Worm (Caenorhabditis elegans) whole organism, L4 larva: Measurements from ENCODE around the gene F47F2.1.

ENCODE experiments used
- D1046.2 ChIP-seq: fragments of 200-800 bp; sonication (Bioruptor generic); IDR thresholded peaks from 2 replicates; pipeline ENCODE4 v1.3.6; 2022; ENCODE audit warnings: missing genetic modification characterization, missing compliant biosample characterization
- F10B5.3 ChIP-seq: sonication (generic microtip); optimal IDR thresholded peaks from 2 replicates; lab custom pipeline; 2016; ENCODE audit warnings: mild to moderate bottlenecking, missing genetic modification characterization, missing compliant biosample characterization
- F37D6.2 ChIP-seq: sonication (generic microtip); optimal IDR thresholded peaks from 2 replicates; lab custom pipeline; 2016; ENCODE audit warnings: mild to moderate bottlenecking, missing genetic modification characterization, missing compliant biosample characterization
- F49E8.2 ChIP-seq: sonication (generic microtip); optimal IDR thresholded peaks from 2 replicates; lab custom pipeline; 2016; ENCODE audit warnings: missing compliant biosample characterization, mild to moderate bottlenecking, missing genetic modification characterization, borderline replicate concordance
- T20F7.1 ChIP-seq: fragments of 200-800 bp; sonication (Bioruptor generic); optimal IDR thresholded peaks from 2 replicates; lab custom pipeline; 2018; ENCODE audit warnings: mild to moderate bottlenecking, missing genetic modification characterization, missing compliant biosample characterization
- Y105C5A.15 ChIP-seq: fragments of 200-800 bp; sonication (Bioruptor generic); IDR thresholded peaks from 2 replicates; pipeline ENCODE4 v1.3.6; 2022; ENCODE audit warnings: missing genetic modification characterization, missing compliant biosample characterization
- Y5F2A.4 ChIP-seq: fragments of 200-800 bp; sonication (Bioruptor generic); optimal IDR thresholded peaks from 2 replicates; lab custom pipeline; 2018; ENCODE audit warnings: mild to moderate bottlenecking, missing genetic modification characterization, missing compliant biosample characterization
- aha-1 ChIP-seq: fragments of 150-350 bp; peaks from one replicate; lab custom pipeline; 2014; ENCODE audit warnings: missing biosample characterization, missing genetic modification characterization
- arid-1 ChIP-seq: fragments of 200-800 bp; sonication (Bioruptor generic); conservative IDR thresholded peaks from 2 replicates; pipeline ENCODE4 v1.3.6; 2022; ENCODE audit warnings: missing genetic modification reagents, missing genetic modification characterization, missing compliant biosample characterization
- ceh-32 ChIP-seq: sonication (generic microtip); optimal IDR thresholded peaks from 2 replicates; lab custom pipeline; 2016; ENCODE audit warnings: mild to moderate bottlenecking, missing genetic modification characterization, missing compliant biosample characterization; ENCODE audit not compliant: poor library complexity
- ceh-82 ChIP-seq: sonication (generic microtip); optimal IDR thresholded peaks from 2 replicates; lab custom pipeline; 2017; ENCODE audit warnings: missing biosample characterization, missing genetic modification characterization
- ces-1 ChIP-seq: fragments of 150-350 bp; sonication (generic microtip); optimal IDR thresholded peaks from 4 replicates; lab custom pipeline; 2014; ENCODE audit warnings: missing biosample characterization, missing genetic modification reagents, missing genetic modification characterization
- cey-2 ChIP-seq: sonication (generic microtip); optimal IDR thresholded peaks from 3 replicates; lab custom pipeline; 2017; ENCODE audit warnings: missing genetic modification characterization, mild to moderate bottlenecking, missing compliant biosample characterization, antibody characterized with exemption, borderline replicate concordance; ENCODE audit not compliant: insufficient read depth
- daf-16 ChIP-seq, 3 experiments: sonication (generic microtip); optimal IDR thresholded peaks; 2 replicates each; lab custom pipeline; 2016 to 2017; ENCODE audit warnings: missing genetic modification characterization in 3 of 3, missing genetic modification reagents in 3 of 3, mild to moderate bottlenecking in 2 of 3, missing compliant biosample characterization in 2 of 3, missing biosample characterization in 1 of 3, moderate library complexity in 1 of 3
- daf-19 ChIP-seq: fragments of 200-800 bp; sonication (Bioruptor generic); conservative IDR thresholded peaks from 2 replicates; pipeline ENCODE4 v1.3.6; 2022; ENCODE audit warnings: missing genetic modification characterization, missing compliant biosample characterization
- dve-1 ChIP-seq: sonication (generic microtip); optimal IDR thresholded peaks from 2 replicates; lab custom pipeline; 2017; ENCODE audit warnings: antibody characterized with exemption, mild to moderate bottlenecking, missing genetic modification characterization, missing compliant biosample characterization; ENCODE audit not compliant: insufficient read depth
- fkh-10 ChIP-seq: fragments of 150-350 bp; optimal IDR thresholded peaks from 2 replicates; lab custom pipeline; 2014; ENCODE audit warnings: missing biosample characterization, missing genetic modification reagents, missing genetic modification characterization
- hlh-11 ChIP-seq: fragments of 200-800 bp; sonication (Bioruptor generic); optimal IDR thresholded peaks from 2 replicates; lab custom pipeline; 2018; ENCODE audit warnings: mild to moderate bottlenecking, missing genetic modification characterization, missing compliant biosample characterization
- jun-1 ChIP-seq: fragments of 150-350 bp; optimal IDR thresholded peaks from 2 replicates; lab custom pipeline; 2014; ENCODE audit warnings: missing biosample characterization, missing genetic modification reagents, missing genetic modification characterization
- lin-29 ChIP-seq: fragments of 200-800 bp; sonication (Bioruptor generic); IDR thresholded peaks from 2 replicates; pipeline ENCODE4 v1.3.6; 2022; ENCODE audit warnings: missing genetic modification reagents, missing genetic modification characterization, missing compliant biosample characterization
- mdl-1 ChIP-seq, 2 experiments: fragments of 150-350 bp in 1 of 2; sonication (generic microtip) in 1 of 2; optimal IDR thresholded peaks; 2 replicates each; lab custom pipeline; 2014 to 2017; ENCODE audit warnings: missing biosample characterization in 2 of 2, missing genetic modification characterization in 2 of 2
- mdt-29 ChIP-seq: fragments of 200-800 bp; sonication (Bioruptor generic); IDR thresholded peaks from 2 replicates; pipeline ENCODE4 v1.3.6; 2022; ENCODE audit warnings: missing genetic modification reagents, missing genetic modification characterization, missing compliant biosample characterization
- mxl-2 ChIP-seq: fragments of 200-800 bp; sonication (Bioruptor generic); conservative IDR thresholded peaks from 2 replicates; pipeline ENCODE4 v1.3.6; 2022; ENCODE audit warnings: missing genetic modification reagents, missing genetic modification characterization, missing compliant biosample characterization
- nhr-102 ChIP-seq: sonication (generic microtip); optimal IDR thresholded peaks from 2 replicates; lab custom pipeline; 2016; ENCODE audit warnings: mild to moderate bottlenecking, missing genetic modification characterization, moderate library complexity, missing compliant biosample characterization
- nhr-28 ChIP-seq: fragments of 150-350 bp; optimal IDR thresholded peaks from 2 replicates; lab custom pipeline; 2014; ENCODE audit warnings: missing biosample characterization, missing genetic modification characterization
- nhr-41 ChIP-seq: fragments of 200-800 bp; sonication (Bioruptor generic); IDR thresholded peaks from 2 replicates; pipeline ENCODE4 v1.3.6; 2022; ENCODE audit warnings: missing genetic modification reagents, missing genetic modification characterization, missing compliant biosample characterization
- nhr-6 ChIP-seq: fragments of 150-350 bp; optimal IDR thresholded peaks from 2 replicates; lab custom pipeline; 2014; ENCODE audit warnings: missing biosample characterization, missing genetic modification characterization
- nhr-76 ChIP-seq: fragments of 150-350 bp; optimal IDR thresholded peaks from 2 replicates; lab custom pipeline; 2014; ENCODE audit warnings: missing biosample characterization, missing genetic modification characterization
- nhr-77 ChIP-seq: fragments of 150-350 bp; optimal IDR thresholded peaks from 2 replicates; lab custom pipeline; 2014; ENCODE audit warnings: missing biosample characterization, missing genetic modification characterization
- pha-4 ChIP-seq, 2 experiments: fragments of 150-350 bp in 1 of 2; fragments of 200-800 bp in 1 of 2; sonication (Bioruptor generic) in 1 of 2; IDR thresholded peaks in 1 of 2; optimal IDR thresholded peaks in 1 of 2; 2 replicates each; pipeline versions ENCODE4 v1.3.6 to Lab custom; 2014 to 2022; ENCODE audit warnings: missing genetic modification characterization in 2 of 2, missing genetic modification reagents in 2 of 2, missing biosample characterization in 1 of 2, missing compliant biosample characterization in 1 of 2
- pqm-1 ChIP-seq: sonication (generic microtip); optimal IDR thresholded peaks from 2 replicates; lab custom pipeline; 2017; ENCODE audit warnings: missing biosample characterization, missing genetic modification characterization
- set-16 ChIP-seq: fragments of 200-800 bp; sonication (Bioruptor generic); IDR thresholded peaks from 2 replicates; pipeline ENCODE4 v1.3.6; 2022; ENCODE audit warnings: missing genetic modification reagents, missing genetic modification characterization, missing compliant biosample characterization
- snpc-1.2 ChIP-seq: fragments of 200-800 bp; sonication (Bioruptor generic); IDR thresholded peaks from 2 replicates; pipeline ENCODE4 v1.3.6; 2022; ENCODE audit warnings: missing genetic modification reagents, missing genetic modification characterization, missing compliant biosample characterization
- snpc-4 ChIP-seq: fragments of 150-350 bp; optimal IDR thresholded peaks from 2 replicates; lab custom pipeline; 2014; ENCODE audit warnings: missing biosample characterization, missing genetic modification characterization
- unc-130 ChIP-seq: sonication (generic microtip); optimal IDR thresholded peaks from 2 replicates; lab custom pipeline; 2016; ENCODE audit warnings: missing genetic modification reagents, missing genetic modification characterization, missing compliant biosample characterization
- zag-1 ChIP-seq: fragments of 150-350 bp; optimal IDR thresholded peaks from 2 replicates; lab custom pipeline; 2014; ENCODE audit warnings: missing biosample characterization, missing genetic modification characterization
- zip-11 ChIP-seq: fragments of 200-800 bp; sonication (Bioruptor generic); IDR thresholded peaks from 2 replicates; pipeline ENCODE4 v1.3.6; 2022; ENCODE audit warnings: missing genetic modification characterization, missing compliant biosample characterization

Gene F47F2.1

ce11 chrX:3853901-3854300 lies 24.4 kb upstream of the F47F2.1 start:
- TF ChIP-seq daf-16 (GFP tag; optimal IDR thresholded peaks at IDR 0.05; lab: Kevin White, UChicago) (peak in 1 of 2 experiments; percentile 75), daf-16 (tag; optimal IDR thresholded peaks at IDR 0.05; lab: Kevin White, UChicago) (no peak), hlh-11 (peak; percentile 14), arid-1 (GFP tag; lab: Robert Waterston, UW) (no peak)
- TF ChIP-seq, all 104 proteins: peak for 2

- no peak for TF ChIP-seq nhr-6 (tag; lab: Kevin White, UChicago)
These were observed 22.6 kb upstream of the F47F2.1 start for ce11 chrX:3855717-3856116.

- no peak for TF ChIP-seq nhr-76 (tag; lab: Kevin White, UChicago)
- no peak for TF ChIP-seq zip-11 (GFP tag; lab: Robert Waterston, UW)
- no peak for TF ChIP-seq snpc-1.2
- TF ChIP-seq zag-1 (tag; lab: Kevin White, UChicago), result no peak
- no peak for TF ChIP-seq cey-2 (tag; lab: Kevin White, UChicago)
- TF ChIP-seq hlh-11, result no peak
- no peak for TF ChIP-seq T20F7.1 (GFP tag; lab: Kevin White, UChicago)
- TF ChIP-seq snpc-4 (tag; lab: Kevin White, UChicago), result no peak
- no peak for TF ChIP-seq F10B5.3 (tag; lab: Kevin White, UChicago)
- TF ChIP-seq nhr-41 (GFP tag; lab: Robert Waterston, UW), result no peak
- TF ChIP-seq jun-1 (tag; lab: Kevin White, UChicago), result no peak
- no peak for TF ChIP-seq unc-130 (GFP tag; lab: Kevin White, UChicago)
These were observed 20.6 kb upstream of the F47F2.1 start, which contains the start of gene ceh-18 for ce11 chrX:3857697-3858096. ceh-18 (minus strand) TSS chrX:3857797.

ce11 chrX:3858355-3858754 lies 20.0 kb upstream of the F47F2.1 start:
- TF ChIP-seq aha-1 (tag; lab: Kevin White, UChicago) (peak; percentile 27), Y105C5A.15 (GFP tag; lab: Robert Waterston, UW) (no peak), lin-29 (no peak), pqm-1 (tag; lab: Kevin White, UChicago) (peak; percentile 16), Y5F2A.4 (GFP tag; lab: Kevin White, UChicago) (no peak), dve-1 (tag; lab: Kevin White, UChicago) (peak; percentile 56), nhr-77 (no peak), F37D6.2 (no peak), set-16 (GFP tag; lab: Robert Waterston, UW) (no peak), pha-4 (GFP tag; IDR thresholded peaks at IDR 0.05; lab: Robert Waterston, UW) (no peak), pha-4 (tag; optimal IDR thresholded peaks at IDR 0.05; lab: Kevin White, UChicago) (no peak), D1046.2 (GFP tag; lab: Robert Waterston, UW) (no peak), hlh-11 (no peak), fkh-10 (GFP tag; lab: Kevin White, UChicago) (no peak), daf-16 (GFP tag; optimal IDR thresholded peaks at IDR 0.05; lab: Kevin White, UChicago) (no peak), daf-16 (tag; optimal IDR thresholded peaks at IDR 0.05; lab: Kevin White, UChicago) (no peak), mxl-2 (GFP tag; lab: Robert Waterston, UW) (no peak), mdt-29 (no peak), nhr-102 (tag; lab: Kevin White, UChicago) (no peak), mdl-1 (tag; optimal IDR thresholded peaks at IDR 0.05; lab: Kevin White, UChicago) (no peak), unc-130 (GFP tag; lab: Kevin White, UChicago) (no peak), ces-1 (GFP tag; lab: Kevin White, UChicago) (no peak), nhr-28 (tag; lab: Kevin White, UChicago) (no peak), F49E8.2 (tag; lab: Kevin White, UChicago) (no peak), ceh-32 (no peak), ceh-82 (no peak), snpc-1.2 (no peak), daf-19 (GFP tag; lab: Robert Waterston, UW) (no peak)
